Fruit fly (Drosophila melanogaster): ENCODE results near the gene meep.

Gene meep

DNA sequence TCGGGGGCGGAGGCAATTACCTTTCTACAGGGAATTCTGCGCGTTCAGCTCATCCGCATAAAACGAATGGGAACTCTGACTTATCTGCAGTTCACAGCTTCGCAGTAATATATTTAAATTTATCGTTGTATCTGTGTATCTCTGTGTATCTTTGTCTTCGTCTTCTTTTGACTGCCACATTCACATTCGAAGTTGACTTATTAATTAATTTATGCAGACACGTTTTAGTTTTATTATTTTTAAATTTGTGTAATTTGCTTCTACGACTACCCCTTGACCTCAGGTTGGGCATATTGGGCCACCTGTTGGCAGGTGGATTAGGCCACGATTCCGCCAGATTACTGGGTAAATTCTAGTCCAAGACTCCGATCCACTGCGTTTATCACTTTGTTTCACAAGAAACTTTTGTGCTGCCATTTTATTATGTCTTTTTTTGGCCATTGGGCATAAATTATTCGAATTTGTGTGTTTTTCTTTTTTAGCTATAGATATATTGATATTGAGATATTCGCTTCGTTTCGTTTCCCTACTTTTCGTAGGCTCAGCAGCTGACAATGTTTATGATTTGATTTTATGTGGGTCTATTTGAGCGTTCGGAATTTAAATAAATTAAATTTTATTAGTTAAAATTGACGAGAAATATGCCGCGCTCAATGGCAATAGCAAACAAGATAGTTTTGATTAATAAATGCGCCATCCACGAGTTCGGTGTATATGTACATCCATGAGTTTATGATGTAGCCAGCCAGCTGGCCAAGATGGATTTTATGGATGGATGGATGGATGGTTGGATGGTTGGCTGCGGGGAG is 50.1 kb downstream of the meep start:
- TF ChIP-seq sage (GFP tag; optimal IDR thresholded peaks at IDR 0.05), result no peak
- no peak for TF ChIP-seq dsf (GFP tag; optimal IDR thresholded peaks at IDR 0.05; ENCODE audit: borderline replicate concordance)
- no peak for TF ChIP-seq CG32264 (GFP tag; optimal IDR thresholded peaks at IDR 0.05)
- no peak for TF ChIP-seq br (GFP tag; optimal IDR thresholded peaks at IDR 0.05)
- TF ChIP-seq Myc (optimal IDR thresholded peaks at IDR 0.05), result no peak
- TF ChIP-seq HLH106 (tag; optimal IDR thresholded peaks at IDR 0.05), result no peak
- no peak for TF ChIP-seq tai (GFP tag; optimal IDR thresholded peaks at IDR 0.05)
- no peak for TF ChIP-seq Jra (GFP tag; optimal IDR thresholded peaks at IDR 0.05)
- no peak for TF ChIP-seq sv (GFP tag; optimal IDR thresholded peaks at IDR 0.05)
- TF ChIP-seq usp (GFP tag; optimal IDR thresholded peaks at IDR 0.05), result no peak
- no peak for TF ChIP-seq psq (GFP tag; optimal IDR thresholded peaks at IDR 0.05)
- TF ChIP-seq N (GFP tag; optimal IDR thresholded peaks at IDR 0.05), result no peak
- no peak for TF ChIP-seq dl (GFP tag; optimal IDR thresholded peaks at IDR 0.05; ENCODE audit: insufficient read depth in 1 of 2, partially characterized antibody in 2 of 2)
- TF ChIP-seq Sp1 (GFP tag; optimal IDR thresholded peaks at IDR 0.05), result no peak
- no peak for TF ChIP-seq Rel (GFP tag; optimal IDR thresholded peaks at IDR 0.05)
- TF ChIP-seq Rel (tag; optimal IDR thresholded peaks at IDR 0.05), result no peak
- TF ChIP-seq Mio (GFP tag; optimal IDR thresholded peaks at IDR 0.05), result no peak
- no peak for TF ChIP-seq foxo (GFP tag; optimal IDR thresholded peaks at IDR 0.05)
- no peak for TF ChIP-seq Abd-B (GFP tag; optimal IDR thresholded peaks at IDR 0.05)
- TF ChIP-seq GATAd (GFP tag; optimal IDR thresholded peaks at IDR 0.05), result no peak
